Worm (Caenorhabditis elegans) whole organism, young adult: ENCODE results near the gene ZK742.4.

Experiments
- B0261.1 ChIP-seq: sonication (generic microtip); optimal IDR thresholded peaks from 2 replicates; lab custom pipeline; 2016; ENCODE audit warnings: mild to moderate bottlenecking, missing genetic modification characterization, moderate library complexity, missing compliant biosample characterization
- B0336.3 ChIP-seq: fragments of 200-800 bp; sonication (Bioruptor generic); IDR thresholded peaks from 2 replicates; pipeline ENCODE4 v1.3.6; 2022; ENCODE audit warnings: missing genetic modification characterization, missing compliant biosample characterization
- C17E4.6 ChIP-seq: fragments of 200-800 bp; sonication (Bioruptor generic); IDR thresholded peaks from 2 replicates; pipeline ENCODE4 v1.3.6; 2022; ENCODE audit warnings: missing genetic modification reagents, missing genetic modification characterization, missing compliant biosample characterization
- D2030.7 ChIP-seq: fragments of 200-800 bp; sonication (Bioruptor generic); IDR thresholded peaks from 2 replicates; pipeline ENCODE4 v1.3.6; 2022; ENCODE audit warnings: missing genetic modification reagents, missing genetic modification characterization, missing compliant biosample characterization
- F23B12.7 ChIP-seq: sonication (generic microtip); optimal IDR thresholded peaks from 2 replicates; lab custom pipeline; 2017; ENCODE audit warnings: missing genetic modification characterization, mild to moderate bottlenecking, missing compliant biosample characterization, antibody characterized with exemption, moderate library complexity; ENCODE audit not compliant: insufficient read depth
- F37B4.10 ChIP-seq: fragments of 200-800 bp; sonication (Bioruptor generic); IDR thresholded peaks from 2 replicates; pipeline ENCODE4 v1.3.6; 2022; ENCODE audit warnings: missing genetic modification characterization, missing compliant biosample characterization
- F49E8.2 ChIP-seq: sonication (generic microtip); optimal IDR thresholded peaks from 3 replicates; lab custom pipeline; 2017; ENCODE audit warnings: missing genetic modification characterization, mild to moderate bottlenecking, missing compliant biosample characterization, antibody characterized with exemption, moderate library complexity; ENCODE audit not compliant: insufficient read depth
- K11D2.4 ChIP-seq: fragments of 200-800 bp; sonication (Bioruptor generic); IDR thresholded peaks from 2 replicates; pipeline ENCODE4 v1.3.6; 2022; ENCODE audit warnings: missing genetic modification reagents, missing genetic modification characterization, missing compliant biosample characterization
- Y56A3A.18 ChIP-seq: fragments of 200-800 bp; sonication (Bioruptor generic); IDR thresholded peaks from 2 replicates; pipeline ENCODE4 v1.3.6; 2022; ENCODE audit warnings: missing genetic modification reagents, missing genetic modification characterization, missing compliant biosample characterization
- Y67H2A.10 ChIP-seq: fragments of 200-800 bp; sonication (Bioruptor generic); conservative IDR thresholded peaks from 2 replicates; pipeline ENCODE4 v1.3.6; 2022; ENCODE audit warnings: missing genetic modification reagents, missing genetic modification characterization, missing compliant biosample characterization
- ZK185.1 ChIP-seq: sonication (generic microtip); optimal IDR thresholded peaks from 2 replicates; lab custom pipeline; 2016; ENCODE audit warnings: mild to moderate bottlenecking, missing genetic modification characterization, missing compliant biosample characterization; ENCODE audit not compliant: poor library complexity, severe bottlenecking
- ama-1 ChIP-seq, 3 experiments: fragments of 150-350 bp in 1 of 3; sonication (generic microtip) in 2 of 3; optimal IDR thresholded peaks; 2 replicates each; lab custom pipeline; 2014 to 2018; ENCODE audit warnings: missing biosample characterization in 2 of 3, missing genetic modification characterization in 2 of 3, missing genetic modification reagents in 2 of 3
- athp-1 ChIP-seq: sonication (generic microtip); optimal IDR thresholded peaks from 2 replicates; lab custom pipeline; 2017; ENCODE audit warnings: mild to moderate bottlenecking, missing genetic modification characterization, missing compliant biosample characterization
- attf-3 ChIP-seq: fragments of 200-800 bp; sonication (Bioruptor generic); conservative IDR thresholded peaks from 2 replicates; pipeline ENCODE4 v1.3.6; 2022; ENCODE audit warnings: missing genetic modification reagents, missing genetic modification characterization, missing compliant biosample characterization
- cebp-2 ChIP-seq: fragments of 200-800 bp; sonication (Bioruptor generic); IDR thresholded peaks from 2 replicates; pipeline ENCODE4 v1.3.6; 2022; ENCODE audit warnings: missing genetic modification characterization, missing compliant biosample characterization
- ceh-40 ChIP-seq: fragments of 200-800 bp; sonication (Bioruptor generic); IDR thresholded peaks from 2 replicates; pipeline ENCODE4 v1.3.6; 2022; ENCODE audit warnings: missing genetic modification characterization, missing compliant biosample characterization
- ceh-91 ChIP-seq: fragments of 200-800 bp; sonication (Bioruptor generic); IDR thresholded peaks from 2 replicates; pipeline ENCODE4 v1.3.6; 2022; ENCODE audit warnings: missing genetic modification reagents, missing genetic modification characterization, missing compliant biosample characterization
- dpff-1 ChIP-seq: sonication (generic microtip); optimal IDR thresholded peaks from 2 replicates; lab custom pipeline; 2017; ENCODE audit warnings: mild to moderate bottlenecking, missing genetic modification characterization, missing compliant biosample characterization
- ekl-4 ChIP-seq: fragments of 200-800 bp; sonication (Bioruptor generic); IDR thresholded peaks from 2 replicates; pipeline ENCODE4 v1.3.6; 2022; ENCODE audit warnings: missing genetic modification reagents, missing genetic modification characterization, missing compliant biosample characterization
- fkh-3 ChIP-seq: sonication (generic microtip); optimal IDR thresholded peaks from 2 replicates; lab custom pipeline; 2016; ENCODE audit warnings: mild to moderate bottlenecking, missing genetic modification characterization, missing compliant biosample characterization
- hmg-1.2 ChIP-seq: fragments of 200-800 bp; sonication (Bioruptor generic); IDR thresholded peaks from 2 replicates; pipeline ENCODE4 v1.3.6; 2022; ENCODE audit warnings: missing genetic modification reagents, missing genetic modification characterization, missing compliant biosample characterization
- hrde-1 ChIP-seq: sonication (generic microtip); optimal IDR thresholded peaks from 2 replicates; lab custom pipeline; 2016; ENCODE audit warnings: missing genetic modification characterization, mild to moderate bottlenecking, missing compliant biosample characterization, moderate library complexity, missing genotype, missing genetic modification reagents, borderline replicate concordance
- hsf-1 ChIP-seq: fragments of 200-800 bp; sonication (Bioruptor generic); IDR thresholded peaks from 2 replicates; pipeline ENCODE4 v1.3.6; 2022; ENCODE audit warnings: missing genetic modification reagents, missing genetic modification characterization, missing compliant biosample characterization
- lin-35 ChIP-seq, 3 experiments: fragments of 150-350 bp in 2 of 3; sonication (generic microtip) in 1 of 3; optimal IDR thresholded peaks; 2 replicates each; lab custom pipeline; 2014 to 2018; ENCODE audit warnings: missing biosample characterization in 3 of 3, missing genetic modification characterization in 3 of 3, missing genetic modification reagents in 3 of 3
- madf-10 ChIP-seq: sonication (generic microtip); optimal IDR thresholded peaks from 2 replicates; lab custom pipeline; 2016; ENCODE audit warnings: mild to moderate bottlenecking, missing genetic modification characterization, missing compliant biosample characterization
- madf-3 ChIP-seq: fragments of 200-800 bp; sonication (Bioruptor generic); IDR thresholded peaks from 2 replicates; pipeline ENCODE4 v1.3.6; 2022; ENCODE audit warnings: missing genetic modification reagents, missing genetic modification characterization, missing compliant biosample characterization
- madf-6 ChIP-seq: fragments of 200-800 bp; sonication (Bioruptor generic); IDR thresholded peaks from 2 replicates; pipeline ENCODE4 v1.3.6; 2022; ENCODE audit warnings: missing genetic modification reagents, missing genetic modification characterization, missing compliant biosample characterization
- nfyb-1 ChIP-seq: fragments of 200-800 bp; sonication (Bioruptor generic); IDR thresholded peaks from 2 replicates; pipeline ENCODE4 v1.3.6; 2022; ENCODE audit warnings: missing genetic modification reagents, missing genetic modification characterization, missing compliant biosample characterization
- nhr-27 ChIP-seq: fragments of 200-800 bp; sonication (Bioruptor generic); optimal IDR thresholded peaks from 2 replicates; lab custom pipeline; 2018; ENCODE audit warnings: mild to moderate bottlenecking, missing genetic modification characterization, moderate library complexity, missing compliant biosample characterization
- rcor-1 ChIP-seq: fragments of 200-800 bp; sonication (Bioruptor generic); IDR thresholded peaks from 2 replicates; pipeline ENCODE4 v1.3.6; 2022; ENCODE audit warnings: missing genetic modification reagents, missing genetic modification characterization, missing compliant biosample characterization
- repo-1 ChIP-seq: sonication (generic microtip); optimal IDR thresholded peaks from 2 replicates; lab custom pipeline; 2017; ENCODE audit warnings: mild to moderate bottlenecking, missing genetic modification characterization, missing compliant biosample characterization
- sea-2 ChIP-seq: fragments of 200-800 bp; sonication (Bioruptor generic); IDR thresholded peaks from 2 replicates; pipeline ENCODE4 v1.3.6; 2022; ENCODE audit warnings: missing genetic modification characterization, missing compliant biosample characterization
- snpc-1.1 ChIP-seq: sonication (generic microtip); optimal IDR thresholded peaks from 2 replicates; lab custom pipeline; 2017; ENCODE audit warnings: missing genetic modification characterization, mild to moderate bottlenecking, missing compliant biosample characterization, antibody characterized with exemption, moderate library complexity, missing genotype, missing genetic modification reagents; ENCODE audit not compliant: insufficient read depth
- snpc-1.3 ChIP-seq: sonication (generic microtip); optimal IDR thresholded peaks from 2 replicates; lab custom pipeline; 2017; ENCODE audit warnings: missing genetic modification characterization, mild to moderate bottlenecking, missing compliant biosample characterization, antibody characterized with exemption, moderate library complexity, missing genotype, missing genetic modification reagents; ENCODE audit not compliant: insufficient read depth
- snpc-3.4 ChIP-seq: sonication (generic microtip); optimal IDR thresholded peaks from 2 replicates; lab custom pipeline; 2017; ENCODE audit warnings: missing genetic modification characterization, mild to moderate bottlenecking, missing compliant biosample characterization, antibody characterized with exemption, moderate library complexity, missing genotype, missing genetic modification reagents
- snpc-4 ChIP-seq, 5 experiments: fragments of 150-350 bp in 1 of 5; sonication (generic microtip) in 4 of 5; optimal IDR thresholded peaks; 2 replicates each; lab custom pipeline; 2014 to 2018; ENCODE audit warnings: missing genetic modification characterization in 5 of 5, missing biosample characterization in 3 of 5, antibody characterized with exemption in 2 of 5, mild to moderate bottlenecking in 2 of 5, missing compliant biosample characterization in 2 of 5, missing genotype in 2 of 5, moderate library complexity in 2 of 5, missing genetic modification reagents in 1 of 5
- somi-1 ChIP-seq: fragments of 200-800 bp; sonication (Bioruptor generic); optimal IDR thresholded peaks from 2 replicates; lab custom pipeline; 2018; ENCODE audit warnings: mild to moderate bottlenecking, missing genetic modification characterization, missing compliant biosample characterization
- tbp1 ChIP-seq: fragments of 200-800 bp; sonication (Bioruptor generic); optimal IDR thresholded peaks from 2 replicates; lab custom pipeline; 2018; ENCODE audit warnings: mild to moderate bottlenecking, missing genetic modification characterization, missing compliant biosample characterization
- tlf-1 ChIP-seq: fragments of 200-800 bp; sonication (Bioruptor generic); optimal IDR thresholded peaks from 2 replicates; lab custom pipeline; 2018; ENCODE audit warnings: mild to moderate bottlenecking, missing genetic modification characterization, missing compliant biosample characterization
- zfh-2 ChIP-seq: fragments of 200-800 bp; sonication (Bioruptor generic); conservative IDR thresholded peaks from 2 replicates; pipeline ENCODE4 v1.3.6; 2022; ENCODE audit warnings: missing genetic modification reagents, missing genetic modification characterization, missing compliant biosample characterization

Gene ZK742.4

ce11 chrV:7777098-7777497, 34.5 kb downstream of the ZK742.4 start, which contains the start of gene C26F1.3:
TSS of gene C26F1.3 (plus strand) at chrV:7777300.
- TF ChIP-seq tbp1 (GFP tag; lab: Kevin White, UChicago) (peak; percentile 20), B0336.3 (GFP tag; lab: Robert Waterston, UW) (peak; percentile 81), nfyb-1 (0 out of 2 replicates have a peak, but pooled peaks have one; percentile 47), madf-3 (peak; percentile 85; the same call in 1 of the 2 replicates), athp-1 (tag; lab: Kevin White, UChicago) (peak; percentile 22), snpc-1.3 (tag; lab: Kevin White, UChicago) (peak; percentile 0), ama-1 (optimal IDR thresholded peaks at IDR 0.05; lab: Kevin White, UChicago) (no peak), ama-1 (GFP tag; optimal IDR thresholded peaks at IDR 0.05; lab: Kevin White, UChicago) (peak in 1 of 2 experiments; percentile 53), hsf-1 (GFP tag; lab: Robert Waterston, UW) (peak; percentile 81), C17E4.6 (GFP tag; lab: Robert Waterston, UW) (peak; percentile 55; the same call in 1 of the 2 replicates), lin-35 (GFP tag; optimal IDR thresholded peaks at IDR 0.05; lab: Kevin White, UChicago) (no peak), hrde-1 (tag; lab: Kevin White, UChicago) (peak; percentile 71), rcor-1 (GFP tag; lab: Robert Waterston, UW) (peak; percentile 44; the same call in 1 of the 2 replicates), F49E8.2 (tag; lab: Kevin White, UChicago) (peak; percentile 19), snpc-3.4 (tag; lab: Kevin White, UChicago) (peak; percentile 27), ceh-40 (GFP tag; lab: Robert Waterston, UW) (no peak), hmg-1.2 (0 out of 2 replicates have a peak, but pooled peaks have one; percentile 6), dpff-1 (no peak), Y56A3A.18 (GFP tag; lab: Robert Waterston, UW) (0 out of 2 replicates have a peak, but pooled peaks have one; percentile 15), nhr-27 (no peak), B0261.1 (tag; lab: Kevin White, UChicago) (no peak), repo-1 (tag; lab: Kevin White, UChicago) (peak; percentile 51), madf-6 (GFP tag; lab: Robert Waterston, UW) (peak; percentile 54)

- peak; percentile 46; the same call in 1 of the 2 replicates for TF ChIP-seq madf-6 (GFP tag; lab: Robert Waterston, UW)
- no peak for TF ChIP-seq F37B4.10
- peak; percentile 51; the same call in 1 of the 2 replicates for TF ChIP-seq zfh-2 (GFP tag; lab: Robert Waterston, UW)
- TF ChIP-seq C17E4.6 (GFP tag; lab: Robert Waterston, UW) = peak; percentile 10; the same call in 1 of the 2 replicates
- peak; percentile 90 for TF ChIP-seq F23B12.7
- TF ChIP-seq nhr-27 = no peak
- TF ChIP-seq ceh-91 = peak; percentile 78
- TF ChIP-seq F49E8.2 (tag; lab: Kevin White, UChicago) = peak; percentile 40
- peak; percentile 79; the same call in 1 of the 2 replicates for TF ChIP-seq madf-3
- peak; percentile 43 for TF ChIP-seq madf-10 (tag; lab: Kevin White, UChicago)
- TF ChIP-seq hsf-1 (GFP tag; lab: Robert Waterston, UW) = peak; percentile 62; the same call in 1 of the 2 replicates
- TF ChIP-seq attf-3 (GFP tag; lab: Robert Waterston, UW) = 0 out of 2 replicates have a peak, but pooled peaks have one; percentile 27
- no peak for TF ChIP-seq sea-2
- TF ChIP-seq tbp1 (GFP tag; lab: Kevin White, UChicago) = peak; percentile 56
- peak; percentile 53; the same call in 1 of the 2 replicates for TF ChIP-seq Y67H2A.10 (GFP tag; lab: Robert Waterston, UW)
- TF ChIP-seq ZK185.1 (tag; lab: Kevin White, UChicago) = peak; percentile 52
- TF ChIP-seq D2030.7 (GFP tag; lab: Robert Waterston, UW) = peak; percentile 74
- TF ChIP-seq lin-35 (GFP tag; optimal IDR thresholded peaks at IDR 0.05; lab: Kevin White, UChicago) = peak in 1 of 3 experiments; percentile 53
- TF ChIP-seq fkh-3 (tag; lab: Kevin White, UChicago) = no peak
- TF ChIP-seq snpc-1.3 (tag; lab: Kevin White, UChicago) = peak; percentile 56
- peak; percentile 88 for TF ChIP-seq hmg-1.2
- TF ChIP-seq K11D2.4 = peak; percentile 72
- peak; percentile 56 for TF ChIP-seq tlf-1 (GFP tag; lab: Kevin White, UChicago)
- TF ChIP-seq snpc-4 (GFP tag; optimal IDR thresholded peaks at IDR 0.05; lab: Kevin White, UChicago) = peak; percentile 28
- peak in 3 of 4 experiments; percentile 47 to 73 (median 53) for TF ChIP-seq snpc-4 (tag; optimal IDR thresholded peaks at IDR 0.05; lab: Kevin White, UChicago)
- TF ChIP-seq ekl-4 (GFP tag; lab: Robert Waterston, UW) = peak; percentile 42; the same call in 1 of the 2 replicates
- peak; percentile 16 for TF ChIP-seq snpc-3.4 (tag; lab: Kevin White, UChicago)
- TF ChIP-seq cebp-2 (GFP tag; lab: Robert Waterston, UW) = no peak
- peak; percentile 29 for TF ChIP-seq snpc-1.1 (tag; lab: Kevin White, UChicago)
- TF ChIP-seq somi-1 (GFP tag; lab: Kevin White, UChicago) = peak; percentile 23
Observed at ce11 chrV:7776029-7776628, 35.5 kb downstream of the ZK742.4 start, which contains the start of the genes rpl-39 and rps-30. TSS of gene rpl-39 (minus strand) at chrV:7776079. TSS of gene rps-30 (plus strand) at chrV:7776578.
